Worm (Caenorhabditis elegans): Measurements from ENCODE around the gene C32B5.13.

The C32B5.13 gene

ce11 chrII:911680-912079 lies 50.2 kb downstream of the C32B5.13 start, which contains the start of gene fbxc-31:
Gene fbxc-31, plus strand, starts transcription at chrII:911980.
- TF ChIP-seq mls-2 (tag; optimal IDR thresholded peaks at IDR 0.05) (no peak), elt-3 (tag; optimal IDR thresholded peaks at IDR 0.05) (no peak)
